Worm (Caenorhabditis elegans): ENCODE measurements around the gene srx-82.

- TF ChIP-seq ceh-62 (tag; optimal IDR thresholded peaks at IDR 0.05) (no peak), fos-1 (tag; optimal IDR thresholded peaks at IDR 0.05) (peak; percentile 21), nhr-77 (tag; optimal IDR thresholded peaks at IDR 0.05) (peak; percentile 88), ces-1 (GFP tag; optimal IDR thresholded peaks at IDR 0.05) (no peak), lin-39 (tag; optimal IDR thresholded peaks at IDR 0.05) (no peak), nhr-237 (tag; optimal IDR thresholded peaks at IDR 0.05) (no peak), mdl-1 (tag; optimal IDR thresholded peaks at IDR 0.05) (peak; percentile 38 to 98), F10B5.3 (tag; optimal IDR thresholded peaks at IDR 0.05) (no peak), dmd-8 (GFP tag; IDR thresholded peaks at IDR 0.05) (0 out of 2 replicates have a peak, but pooled peaks have one; percentile 26), unc-130 (GFP tag; optimal IDR thresholded peaks at IDR 0.05) (no peak), ceh-28 (tag; optimal IDR thresholded peaks at IDR 0.05) (no peak), ama-1 (optimal IDR thresholded peaks at IDR 0.05) (no peak)
Observed at ce11 chrV:11572803-11573490, 16.6 kb upstream of the srx-82 start, which contains the start of the genes H12C20.7 and nhr-68.
